Fruit fly (Drosophila melanogaster): Measurements from ENCODE around the gene CG14662.

The CG14662 gene

DNA sequence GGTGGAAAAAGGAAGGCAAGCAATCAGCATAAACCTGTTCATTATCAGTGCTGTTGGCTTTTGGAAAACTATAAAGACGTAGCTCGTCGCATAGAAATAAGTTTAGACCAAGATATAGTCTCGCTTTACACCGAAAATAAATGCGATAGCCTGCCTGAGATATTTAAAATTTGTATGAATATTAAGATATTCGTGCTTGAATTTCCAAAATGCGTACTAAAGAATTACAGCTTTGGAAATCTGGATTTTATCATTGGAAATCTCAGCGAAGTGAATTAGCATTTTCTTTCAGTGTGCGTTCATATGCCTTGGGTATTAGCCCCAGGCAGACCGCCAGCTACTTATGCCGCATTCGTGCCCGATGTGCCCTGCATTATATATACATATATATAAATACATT lies 26.1 kb upstream of the CG14662 start (continued):
- TF ChIP-seq CG3847 (GFP tag; IDR thresholded peaks at IDR 0.05) (peak; percentile 83), pfk (GFP tag; optimal IDR thresholded peaks at IDR 0.05) (no peak), CG43689 (GFP tag; IDR thresholded peaks at IDR 0.05) (peak; percentile 73; the same call in 1 of the 2 replicates), CG10431 (GFP tag; optimal IDR thresholded peaks at IDR 0.05) (peak; percentile 81), maf-S (GFP tag; optimal IDR thresholded peaks at IDR 0.05) (peak; percentile 86), Max (GFP tag; optimal IDR thresholded peaks at IDR 0.05) (peak; percentile 81), row (GFP tag; IDR thresholded peaks at IDR 0.05) (peak; percentile 90), HmgZ (tag; optimal IDR thresholded peaks at IDR 0.05) (peak; percentile 75), CG15479 (GFP tag; optimal IDR thresholded peaks at IDR 0.05) (no peak), CG42726 (GFP tag; IDR thresholded peaks at IDR 0.05; ENCODE audit: partially characterized antibody) (no peak), phol (tag; optimal IDR thresholded peaks at IDR 0.05) (peak; percentile 93), Rx (GFP tag; IDR thresholded peaks at IDR 0.05) (peak; percentile 77), YL-1 (GFP tag; optimal IDR thresholded peaks at IDR 0.05) (peak; percentile 53), CG9215 (GFP tag; IDR thresholded peaks at IDR 0.05) (peak; percentile 71), Hr51 (GFP tag; optimal IDR thresholded peaks at IDR 0.05) (peak; percentile 72 to 94), CG2116 (GFP tag; optimal IDR thresholded peaks at IDR 0.05) (peak; percentile 52), Rfx (GFP tag; IDR thresholded peaks at IDR 0.05) (peak; percentile 88), odd (GFP tag; optimal IDR thresholded peaks at IDR 0.05) (peak; percentile 89), CG12391 (tag; optimal IDR thresholded peaks at IDR 0.05) (peak; percentile 91), bbx (GFP tag; IDR thresholded peaks at IDR 0.05; ENCODE audit: partially characterized antibody) (no peak), CG32767 (GFP tag; IDR thresholded peaks at IDR 0.05) (peak; percentile 84; the same call in 1 of the 2 replicates), scrt (GFP tag; optimal IDR thresholded peaks at IDR 0.05) (peak; percentile 80), NK7.1 (GFP tag; optimal IDR thresholded peaks at IDR 0.05) (peak; percentile 76), Bteb2 (GFP tag; optimal IDR thresholded peaks at IDR 0.05) (peak; percentile 81), dimm (GFP tag; IDR thresholded peaks at IDR 0.05) (peak; percentile 83), Antp (GFP tag; optimal IDR thresholded peaks at IDR 0.05) (peak; percentile 88), CG7928 (GFP tag; optimal IDR thresholded peaks at IDR 0.05) (peak; percentile 36), CG14860 (GFP tag; IDR thresholded peaks at IDR 0.05; ENCODE audit: partially characterized antibody) (no peak), kay (GFP tag; optimal IDR thresholded peaks at IDR 0.05) (peak; percentile 82), crp (GFP tag; optimal IDR thresholded peaks at IDR 0.05) (peak in 1 of 2 experiments; percentile 52), grn (GFP tag; optimal IDR thresholded peaks at IDR 0.05) (peak; percentile 86), h (optimal IDR thresholded peaks at IDR 0.05) (no peak), Kr (GFP tag; optimal IDR thresholded peaks at IDR 0.05) (no peak), CG16813 (GFP tag; IDR thresholded peaks at IDR 0.05; ENCODE audit: partially characterized antibody) (no peak), sna (GFP tag; IDR thresholded peaks at IDR 0.05; ENCODE audit: partially characterized antibody) (no peak), cas (GFP tag; IDR thresholded peaks at IDR 0.05) (peak; percentile 48; the same call in 1 of the 2 replicates), nau (GFP tag; optimal IDR thresholded peaks at IDR 0.05) (peak; percentile 87), cwo (GFP tag; optimal IDR thresholded peaks at IDR 0.05) (peak; percentile 77), dpn (GFP tag; optimal IDR thresholded peaks at IDR 0.05) (peak; percentile 88 to 92), CG1529 (GFP tag; optimal IDR thresholded peaks at IDR 0.05) (peak; percentile 89), Dll (GFP tag; IDR thresholded peaks at IDR 0.05; ENCODE audit: partially characterized antibody) (no peak), ro (GFP tag; IDR thresholded peaks at IDR 0.05) (peak; percentile 81; the same call in 1 of the 2 replicates), ase (GFP tag; IDR thresholded peaks at IDR 0.05) (peak; percentile 94), pum (GFP tag; optimal IDR thresholded peaks at IDR 0.05) (peak; percentile 87), CG10565 (GFP tag; optimal IDR thresholded peaks at IDR 0.05) (peak; percentile 68), stc (GFP tag; IDR thresholded peaks at IDR 0.05) (peak; percentile 87), CG7271 (tag; optimal IDR thresholded peaks at IDR 0.05) (peak; percentile 60), vfl (GFP tag; optimal IDR thresholded peaks at IDR 0.05) (peak; percentile 61), Abd-B (GFP tag; optimal IDR thresholded peaks at IDR 0.05) (peak; percentile 91), CG3281 (GFP tag; optimal IDR thresholded peaks at IDR 0.05) (peak; percentile 84)
